Worm (Caenorhabditis elegans) whole organism, young adult: ENCODE data around the gene T20D4.3.

Source experiments
- aptf-2 ChIP-seq: fragments of 200-800 bp; sonication (Bioruptor generic); conservative IDR thresholded peaks from 2 replicates; pipeline ENCODE4 v1.3.6; 2022; ENCODE audit warnings: missing genetic modification reagents, missing genetic modification characterization, missing compliant biosample characterization
- attf-6 ChIP-seq: fragments of 200-800 bp; sonication (Bioruptor generic); IDR thresholded peaks from 2 replicates; pipeline ENCODE4 v1.3.6; 2022; ENCODE audit warnings: missing genetic modification reagents, missing genetic modification characterization, missing compliant biosample characterization
- bed-1 ChIP-seq: fragments of 200-800 bp; sonication (Bioruptor generic); IDR thresholded peaks from 2 replicates; pipeline ENCODE4 v1.3.6; 2022; ENCODE audit warnings: missing genetic modification reagents, missing genetic modification characterization, missing compliant biosample characterization
- dpl-1 ChIP-seq: fragments of 150-350 bp; optimal IDR thresholded peaks from 2 replicates; lab custom pipeline; 2014; ENCODE audit warnings: missing biosample characterization, missing genetic modification reagents, missing genetic modification characterization
- lir-1 ChIP-seq: fragments of 200-800 bp; sonication (Bioruptor generic); conservative IDR thresholded peaks from 2 replicates; pipeline ENCODE4 v1.3.6; 2022; ENCODE audit warnings: missing genetic modification reagents, missing genetic modification characterization, missing compliant biosample characterization
- lsl-1 ChIP-seq: fragments of 200-800 bp; sonication (Bioruptor generic); optimal IDR thresholded peaks from 2 replicates; lab custom pipeline; 2018; ENCODE audit warnings: mild to moderate bottlenecking, missing genetic modification characterization, moderate library complexity, missing compliant biosample characterization
- mxl-1 ChIP-seq: sonication (generic microtip); optimal IDR thresholded peaks from 2 replicates; lab custom pipeline; 2016; ENCODE audit warnings: missing genetic modification characterization, missing compliant biosample characterization
- sdz-38 ChIP-seq: sonication (generic microtip); optimal IDR thresholded peaks from 2 replicates; lab custom pipeline; 2016; ENCODE audit warnings: missing genotype, missing genetic modification characterization, missing compliant biosample characterization
- snpc-4 ChIP-seq, 5 experiments: fragments of 150-350 bp in 1 of 5; sonication (generic microtip) in 4 of 5; optimal IDR thresholded peaks; 2 replicates each; lab custom pipeline; 2014 to 2018; ENCODE audit warnings: missing genetic modification characterization in 5 of 5, missing biosample characterization in 3 of 5, antibody characterized with exemption in 2 of 5, mild to moderate bottlenecking in 2 of 5, missing compliant biosample characterization in 2 of 5, missing genotype in 2 of 5, moderate library complexity in 2 of 5, missing genetic modification reagents in 1 of 5
- unc-62 ChIP-seq: fragments of 150-350 bp; optimal IDR thresholded peaks from 2 replicates; lab custom pipeline; 2014; ENCODE audit warnings: missing biosample characterization, missing genetic modification reagents, missing genetic modification characterization
- zfh-2 ChIP-seq: fragments of 200-800 bp; sonication (Bioruptor generic); conservative IDR thresholded peaks from 2 replicates; pipeline ENCODE4 v1.3.6; 2022; ENCODE audit warnings: missing genetic modification reagents, missing genetic modification characterization, missing compliant biosample characterization

- TF ChIP-seq mxl-1, result no peak
- TF ChIP-seq sdz-38, result no peak
- no peak for TF ChIP-seq lir-1
- TF ChIP-seq lsl-1 (GFP tag; lab: Kevin White, UChicago), result no peak
- no peak for TF ChIP-seq aptf-2 (GFP tag; lab: Robert Waterston, UW)
- no peak for TF ChIP-seq snpc-4 (GFP tag; optimal IDR thresholded peaks at IDR 0.05; lab: Kevin White, UChicago)
- no peak for TF ChIP-seq snpc-4 (tag; optimal IDR thresholded peaks at IDR 0.05; lab: Kevin White, UChicago)
- TF ChIP-seq attf-6 (GFP tag; lab: Robert Waterston, UW), result no peak
- no peak for TF ChIP-seq zfh-2 (GFP tag; lab: Robert Waterston, UW)
- TF ChIP-seq dpl-1 (GFP tag; lab: Kevin White, UChicago), result no peak
- no peak for TF ChIP-seq bed-1 (GFP tag; lab: Robert Waterston, UW)
- no peak for TF ChIP-seq unc-62 (GFP tag; lab: Kevin White, UChicago)
These were observed 27.2 kb downstream of the T20D4.3 start for ce11 chrV:3445090-3445832.
